Worm (Caenorhabditis elegans) whole organism, L3 larva: Measurements from ENCODE around the gene sru-13.
"Not testable (repeated sequence)": the region's sequence is repeated elsewhere in the genome, so short reads cannot be mapped to it uniquely, and the experiment has no call there.

Experiments used
- R02D3.7 ChIP-seq: fragments of 150-350 bp; optimal IDR thresholded peaks from 2 replicates; lab custom pipeline; 2014; ENCODE audit warnings: missing biosample characterization, missing genetic modification characterization
- aly-2 ChIP-seq: fragments of 150-350 bp; optimal IDR thresholded peaks from 2 replicates; lab custom pipeline; 2014; ENCODE audit warnings: missing biosample characterization, missing genetic modification characterization
- ceh-16 ChIP-seq: sonication (generic microtip); optimal IDR thresholded peaks from 2 replicates; lab custom pipeline; 2017; ENCODE audit warnings: missing biosample characterization, missing genetic modification characterization
- ceh-9 ChIP-seq: sonication (generic microtip); optimal IDR thresholded peaks from 2 replicates; lab custom pipeline; 2018; ENCODE audit warnings: missing biosample characterization, missing genetic modification characterization
- egl-27 ChIP-seq: sonication (generic microtip); optimal IDR thresholded peaks from 4 replicates; lab custom pipeline; 2017; ENCODE audit warnings: missing biosample characterization, missing genetic modification reagents, missing genetic modification characterization
- egl-5 ChIP-seq: fragments of 150-350 bp; optimal IDR thresholded peaks from 2 replicates; lab custom pipeline; 2017; ENCODE audit warnings: missing biosample characterization, missing genetic modification reagents, missing genetic modification characterization, inconsistent platforms
- elt-2 ChIP-seq: sonication (generic microtip); optimal IDR thresholded peaks from 2 replicates; lab custom pipeline; 2016; ENCODE audit warnings: missing genetic modification reagents, mild to moderate bottlenecking, missing genetic modification characterization, missing compliant biosample characterization
- elt-3 ChIP-seq, 3 experiments: fragments of 150-350 bp in 1 of 3; sonication (generic microtip) in 2 of 3; optimal IDR thresholded peaks; 2 replicates in 2 of 3; 4 replicates in 1 of 3; lab custom pipeline; 2014 to 2017; ENCODE audit warnings: missing biosample characterization in 3 of 3, missing genetic modification characterization in 3 of 3
- eor-1 ChIP-seq, 2 experiments: fragments of 150-350 bp; optimal IDR thresholded peaks; 2 replicates each; lab custom pipeline; 2014 to 2018; ENCODE audit warnings: missing biosample characterization in 2 of 2, missing genetic modification characterization in 2 of 2
- fkh-10 ChIP-seq: sonication (generic microtip); optimal IDR thresholded peaks from 2 replicates; lab custom pipeline; 2017; ENCODE audit warnings: missing biosample characterization, missing genetic modification reagents, missing genetic modification characterization
- fos-1 ChIP-seq: fragments of 150-350 bp; optimal IDR thresholded peaks from 2 replicates; lab custom pipeline; 2014; ENCODE audit warnings: missing biosample characterization, missing genetic modification characterization
- jun-1 ChIP-seq: fragments of 150-350 bp; optimal IDR thresholded peaks from 2 replicates; lab custom pipeline; 2014; ENCODE audit warnings: missing biosample characterization, missing genetic modification reagents, missing genetic modification characterization
- lin-39 ChIP-seq: fragments of 150-350 bp; optimal IDR thresholded peaks from 2 replicates; lab custom pipeline; 2018; ENCODE audit warnings: missing biosample characterization, missing genetic modification reagents, missing genetic modification characterization
- lsy-12 ChIP-seq: sonication (generic microtip); optimal IDR thresholded peaks from 2 replicates; lab custom pipeline; 2016; ENCODE audit warnings: mild to moderate bottlenecking, missing genetic modification characterization, missing compliant biosample characterization
- mdl-1 ChIP-seq: fragments of 150-350 bp; optimal IDR thresholded peaks from 2 replicates; lab custom pipeline; 2014; ENCODE audit warnings: missing biosample characterization, missing genetic modification characterization
- nhr-12 ChIP-seq: fragments of 150-350 bp; optimal IDR thresholded peaks from 2 replicates; lab custom pipeline; 2014; ENCODE audit warnings: missing biosample characterization, missing genetic modification characterization
- nhr-23 ChIP-seq: fragments of 150-350 bp; optimal IDR thresholded peaks from 2 replicates; lab custom pipeline; 2014; ENCODE audit warnings: missing biosample characterization, missing genetic modification reagents, missing genetic modification characterization
- nhr-237 ChIP-seq: fragments of 150-350 bp; optimal IDR thresholded peaks from 2 replicates; lab custom pipeline; 2014; ENCODE audit warnings: missing biosample characterization, missing genetic modification characterization
- nhr-25 ChIP-seq: sonication (generic microtip); optimal IDR thresholded peaks from 2 replicates; lab custom pipeline; 2017; ENCODE audit warnings: missing biosample characterization, missing genetic modification characterization
- nhr-28 ChIP-seq: fragments of 150-350 bp; optimal IDR thresholded peaks from 2 replicates; lab custom pipeline; 2014; ENCODE audit warnings: missing biosample characterization, missing genetic modification characterization
- nhr-43 ChIP-seq: sonication (generic microtip); optimal IDR thresholded peaks from 2 replicates; lab custom pipeline; 2016; ENCODE audit warnings: mild to moderate bottlenecking, missing genetic modification characterization, missing compliant biosample characterization; ENCODE audit not compliant: poor library complexity, severe bottlenecking
- nhr-76 ChIP-seq: fragments of 150-350 bp; sonication (generic microtip); optimal IDR thresholded peaks from 5 replicates; lab custom pipeline; 2014; ENCODE audit warnings: missing biosample characterization, missing genetic modification characterization
- nhr-77 ChIP-seq: fragments of 150-350 bp; optimal IDR thresholded peaks from 2 replicates; lab custom pipeline; 2014; ENCODE audit warnings: missing biosample characterization, missing genetic modification characterization
- pqm-1 ChIP-seq: fragments of 150-350 bp; optimal IDR thresholded peaks from 2 replicates; lab custom pipeline; 2017; ENCODE audit warnings: missing biosample characterization, missing genetic modification characterization, inconsistent platforms
- sea-2 ChIP-seq: fragments of 150-350 bp; sonication (generic microtip); optimal IDR thresholded peaks from 4 replicates; lab custom pipeline; 2014; ENCODE audit warnings: missing biosample characterization, missing genetic modification reagents, missing genetic modification characterization
- skn-1 ChIP-seq: fragments of 150-350 bp; optimal IDR thresholded peaks from 2 replicates; lab custom pipeline; 2014; ENCODE audit warnings: missing biosample characterization, missing genetic modification characterization
- tbx-2 ChIP-seq: sonication (generic microtip); optimal IDR thresholded peaks from 2 replicates; lab custom pipeline; 2016; ENCODE audit warnings: mild to moderate bottlenecking, missing genetic modification characterization, missing compliant biosample characterization
- unc-39 ChIP-seq: sonication (generic microtip); optimal IDR thresholded peaks from 4 replicates; lab custom pipeline; 2017; ENCODE audit warnings: missing biosample characterization, missing genetic modification characterization
- unc-62 ChIP-seq: fragments of 150-350 bp; sonication (generic microtip); optimal IDR thresholded peaks from 4 replicates; lab custom pipeline; 2014; ENCODE audit warnings: missing biosample characterization, missing genetic modification reagents, missing genetic modification characterization
- zag-1 ChIP-seq: fragments of 150-350 bp; optimal IDR thresholded peaks from 2 replicates; lab custom pipeline; 2014; ENCODE audit warnings: missing biosample characterization, missing genetic modification characterization
- ztf-4 ChIP-seq: fragments of 150-350 bp; optimal IDR thresholded peaks from 2 replicates; lab custom pipeline; 2014; ENCODE audit warnings: missing biosample characterization, missing genetic modification characterization

Gene sru-13

ce11 chrIV:12490491-12490890 lies 31.9 kb downstream of the sru-13 start, which contains the start of gene him-6:
Gene him-6, plus strand, starts transcription at chrIV:12490791.
- TF ChIP-seq egl-5 (tag; lab: Kevin White, UChicago) (no peak), ztf-4 (tag; lab: Kevin White, UChicago) (no peak), ceh-16 (tag; lab: Kevin White, UChicago) (no peak), nhr-12 (no peak), aly-2 (tag; lab: Kevin White, UChicago) (no peak), unc-62 (GFP tag; lab: Kevin White, UChicago) (no peak), lin-39 (tag; lab: Kevin White, UChicago) (no peak), nhr-28 (no peak), tbx-2 (no peak), mdl-1 (tag; lab: Kevin White, UChicago) (no peak), fos-1 (no peak), nhr-76 (no peak), nhr-43 (tag; lab: Kevin White, UChicago) (no peak), sea-2 (GFP tag; lab: Kevin White, UChicago) (no peak), eor-1 (tag; optimal IDR thresholded peaks at IDR 0.05; lab: Kevin White, UChicago) (no peak)

DNA sequence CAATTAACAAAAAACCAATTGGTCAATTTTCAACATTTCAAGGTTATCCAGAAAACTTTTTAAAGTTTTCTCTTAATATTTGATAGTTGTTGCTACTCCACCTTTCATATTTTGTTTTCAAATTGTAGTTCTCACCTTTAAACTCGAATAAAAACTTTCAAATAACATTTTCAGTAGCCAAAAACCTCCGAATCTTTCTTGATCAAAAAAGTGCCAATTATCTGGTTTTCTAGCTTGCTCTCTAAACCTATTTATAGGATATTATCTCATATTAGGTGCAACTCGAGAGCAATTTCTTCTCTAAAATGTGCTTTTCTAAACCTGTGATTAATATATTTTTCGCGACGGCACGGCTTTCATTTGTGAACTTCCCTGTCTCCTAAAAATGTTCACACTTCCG lies 35.2 kb downstream of the sru-13 start, which contains the start of gene sru-26:
TSS of gene sru-26 (plus strand) at position 301 of the 400 bp plus-strand sequence.
- TF ChIP-seq nhr-237 (tag; lab: Kevin White, UChicago) (no peak), nhr-25 (tag; lab: Kevin White, UChicago) (no peak), egl-5 (tag; lab: Kevin White, UChicago) (no peak), skn-1 (tag; lab: Kevin White, UChicago) (no peak), nhr-23 (tag; lab: Kevin White, UChicago) (no peak), aly-2 (tag; lab: Kevin White, UChicago) (no peak), lsy-12 (tag; lab: Kevin White, UChicago) (no peak), pqm-1 (tag; lab: Kevin White, UChicago) (no peak), unc-39 (tag; lab: Kevin White, UChicago) (no peak), fkh-10 (GFP tag; lab: Kevin White, UChicago) (no peak), zag-1 (no peak), R02D3.7 (tag; lab: Kevin White, UChicago) (no peak), lin-39 (tag; lab: Kevin White, UChicago) (no peak), egl-27 (tag; lab: Kevin White, UChicago) (no peak), nhr-77 (tag; lab: Kevin White, UChicago) (no peak), elt-3 (tag; optimal IDR thresholded peaks at IDR 0.05; lab: Kevin White, UChicago) (no peak)

DNA sequence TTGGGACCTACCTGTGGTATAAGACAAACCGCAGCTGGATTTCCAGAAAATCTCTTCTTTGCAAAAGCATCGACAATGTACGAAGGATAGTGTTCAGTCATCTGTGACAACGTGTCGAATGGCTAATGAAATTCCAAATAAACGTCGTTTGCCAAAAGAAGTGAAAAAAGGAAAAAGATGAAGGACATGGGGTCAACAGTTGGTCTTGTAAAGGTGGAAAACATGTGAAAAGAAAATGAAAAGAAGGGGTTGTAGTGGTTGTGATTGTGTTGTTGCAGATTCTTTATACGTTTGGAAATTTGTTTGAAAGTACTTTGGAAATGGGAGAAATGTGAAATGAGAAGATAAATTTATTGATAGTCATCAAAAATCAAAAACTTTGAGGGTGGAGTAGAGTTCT lies 37.9 kb downstream of the sru-13 start, which contains the start of gene T04A11.4:
TSS of gene T04A11.4 (minus strand) at position 101 of the 400 bp plus-strand sequence.
- not testable (repeated sequence) for TF ChIP-seq R02D3.7 (tag; lab: Kevin White, UChicago); ceh-9 (tag; lab: Kevin White, UChicago); tbx-2

DNA sequence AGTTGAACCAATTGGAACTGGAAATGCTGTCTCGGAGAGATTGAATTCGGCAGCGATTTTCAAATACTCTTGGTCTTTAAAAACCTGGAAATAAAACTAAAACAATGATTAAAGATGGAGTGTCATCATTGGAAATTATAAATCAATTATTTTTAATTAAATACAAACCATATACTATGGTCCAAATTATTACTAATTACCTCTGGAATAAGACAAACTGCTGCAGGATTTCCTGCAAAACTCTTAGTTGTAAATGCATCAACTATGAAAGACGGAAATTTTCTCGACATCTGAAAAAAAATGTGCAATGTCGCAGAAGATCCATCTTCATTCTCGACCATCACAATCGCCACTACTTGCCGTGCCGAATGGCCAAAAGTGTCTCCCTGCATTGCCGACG lies 43.7 kb downstream of the sru-13 start, which contains the start of gene igdb-1:
TSS of gene igdb-1 (plus strand) at position 301 of the 400 bp plus-strand sequence.
- not testable (repeated sequence) for TF ChIP-seq nhr-237 (tag; lab: Kevin White, UChicago); ztf-4 (tag; lab: Kevin White, UChicago); nhr-12

- TF ChIP-seq elt-2 (tag; lab: Kevin White, UChicago); jun-1 (tag; lab: Kevin White, UChicago); sea-2 (GFP tag; lab: Kevin White, UChicago): not testable (repeated sequence)
These were observed 45.5 kb downstream of the sru-13 start, which contains the start of gene T04A11.1 for ce11 chrIV:12476942-12477341. Gene T04A11.1, minus strand, starts transcription at chrIV:12477042.
